Fruit fly (Drosophila melanogaster): ENCODE results near the gene CG8773.

The CG8773 gene

DNA sequence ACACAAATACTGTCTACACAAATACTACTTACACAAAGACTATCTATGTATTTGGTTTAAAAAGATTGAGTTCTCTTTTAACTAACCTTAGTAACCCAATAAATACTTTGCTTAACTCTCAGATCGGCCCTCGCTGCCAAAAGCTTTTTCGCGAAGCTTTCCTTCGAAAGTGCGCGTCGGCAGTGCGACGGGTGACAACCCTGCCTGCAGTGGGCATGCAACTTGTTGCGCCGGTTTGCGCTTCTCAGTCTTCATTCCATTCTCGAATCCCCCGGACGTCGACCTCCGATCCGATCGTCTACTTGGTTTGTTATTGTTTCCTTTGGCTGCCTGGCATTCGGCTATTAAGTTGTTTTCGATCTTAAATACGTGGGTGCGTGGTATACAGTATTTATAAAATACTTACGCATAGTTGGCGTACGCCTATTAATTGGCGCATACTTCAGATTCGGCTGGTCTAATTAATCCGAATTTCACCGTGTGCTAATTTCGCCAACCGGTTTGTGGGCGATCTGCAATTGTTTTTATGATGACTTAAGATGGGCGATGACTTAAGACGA is 34.4 kb upstream of the CG8773 start, which contains the start of gene CG11686 (continued):
- TF ChIP-seq CG11398 (GFP tag; optimal IDR thresholded peaks at IDR 0.05) (no peak), CG1792 (GFP tag; optimal IDR thresholded peaks at IDR 0.05) (no peak), CG14667 (GFP tag; IDR thresholded peaks at IDR 0.05) (no peak), H2.0 (GFP tag; IDR thresholded peaks at IDR 0.05) (no peak), CG32532 (GFP tag; IDR thresholded peaks at IDR 0.05) (0 out of 2 replicates have a peak, but pooled peaks have one; percentile 5), pzg (GFP tag; optimal IDR thresholded peaks at IDR 0.05) (peak; percentile 28), CG10147 (GFP tag; optimal IDR thresholded peaks at IDR 0.05) (peak; percentile 1), MBD-R2 (GFP tag; IDR thresholded peaks at IDR 0.05) (peak; percentile 42; the same call in 1 of the 2 replicates), sens-2 (GFP tag; IDR thresholded peaks at IDR 0.05) (0 out of 2 replicates have a peak, but pooled peaks have one; percentile 19), CG18476 (GFP tag; optimal IDR thresholded peaks at IDR 0.05) (peak; percentile 98), Dip2 (GFP tag; IDR thresholded peaks at IDR 0.05) (no peak), Eip74EF (GFP tag; optimal IDR thresholded peaks at IDR 0.05) (no peak), CG13296 (GFP tag; optimal IDR thresholded peaks at IDR 0.05) (no peak), CG10366 (GFP tag; IDR thresholded peaks at IDR 0.05) (0 out of 2 replicates have a peak, but pooled peaks have one; percentile 7), CG17385 (GFP tag; optimal IDR thresholded peaks at IDR 0.05) (peak; percentile 3), Adf1 (GFP tag; IDR thresholded peaks at IDR 0.05) (peak; percentile 11; the same call in 1 of the 2 replicates), chinmo (GFP tag; IDR thresholded peaks at IDR 0.05; ENCODE audit: partially characterized antibody) (peak; percentile 88; the same call in 3 of the 4 replicates), vnd (GFP tag; IDR thresholded peaks at IDR 0.05; ENCODE audit: partially characterized antibody) (no peak), Dll (GFP tag; IDR thresholded peaks at IDR 0.05; ENCODE audit: partially characterized antibody) (0 out of 4 replicates have a peak, but pooled peaks have one; percentile 20), CG7839 (tag; optimal IDR thresholded peaks at IDR 0.05) (peak; percentile 24), sr (GFP tag; IDR thresholded peaks at IDR 0.05) (peak; percentile 76), MTF-1 (GFP tag; optimal IDR thresholded peaks at IDR 0.05; ENCODE audit: borderline replicate concordance) (peak; percentile 17), CG8290 (GFP tag; optimal IDR thresholded peaks at IDR 0.05) (no peak), CG8290 (tag; optimal IDR thresholded peaks at IDR 0.05) (peak in 1 of 2 experiments; percentile 66), CG14710 (tag; optimal IDR thresholded peaks at IDR 0.05) (no peak), Ets65A (GFP tag) (no peak), cg (GFP tag; optimal IDR thresholded peaks at IDR 0.05) (no peak), CG17829 (tag; optimal IDR thresholded peaks at IDR 0.05) (peak; percentile 29), Rfx (GFP tag; IDR thresholded peaks at IDR 0.05) (0 out of 2 replicates have a peak, but pooled peaks have one; percentile 6), CG17186 (GFP tag; optimal IDR thresholded peaks at IDR 0.05) (peak; percentile 50), CG11695 (GFP tag; IDR thresholded peaks at IDR 0.05) (no peak), stwl (tag; optimal IDR thresholded peaks at IDR 0.05) (peak; percentile 9), bsh (GFP tag; optimal IDR thresholded peaks at IDR 0.05) (peak in 1 of 2 experiments; percentile 45), CG7556 (GFP tag; optimal IDR thresholded peaks at IDR 0.05) (no peak), wek (GFP tag; optimal IDR thresholded peaks at IDR 0.05) (peak; percentile 23), lov (optimal IDR thresholded peaks at IDR 0.05) (no peak), lov (GFP tag; IDR thresholded peaks at IDR 0.05) (0 out of 3 replicates have a peak, but pooled peaks have one; percentile 4), Camta (GFP tag; optimal IDR thresholded peaks at IDR 0.05) (no peak), CG12391 (tag; optimal IDR thresholded peaks at IDR 0.05) (peak; percentile 21), CG2120 (GFP tag; optimal IDR thresholded peaks at IDR 0.05) (peak; percentile 48), pb (GFP tag; optimal IDR thresholded peaks at IDR 0.05) (no peak), Xrp1 (GFP tag; IDR thresholded peaks at IDR 0.05) (no peak), prd (optimal IDR thresholded peaks at IDR 0.05) (no peak), prd (GFP tag; IDR thresholded peaks at IDR 0.05) (0 out of 3 replicates have a peak, but pooled peaks have one; percentile 13), CG12659 (GFP tag; optimal IDR thresholded peaks at IDR 0.05) (peak; percentile 13), CG2875 (GFP tag; optimal IDR thresholded peaks at IDR 0.05) (peak; percentile 9), Xbp1 (GFP tag; optimal IDR thresholded peaks at IDR 0.05) (peak; percentile 5), lab (GFP tag; optimal IDR thresholded peaks at IDR 0.05) (peak; percentile 44), scrt (GFP tag; optimal IDR thresholded peaks at IDR 0.05) (peak; percentile 97)

Data from whole organism, embryonic.